Worm (Caenorhabditis elegans): ENCODE measurements around the gene fut-2.

The fut-2 gene

ce11 chrV:6541875-6542274 lies 33.8 kb downstream of the fut-2 start (continued):
- TF ChIP-seq F10B5.3 (tag; optimal IDR thresholded peaks at IDR 0.05) (no peak), madf-9 (GFP tag; conservative IDR thresholded peaks at IDR 0.05) (no peak), Y75B8A.6 (GFP tag; IDR thresholded peaks at IDR 0.05) (no peak), lin-1 (GFP tag; IDR thresholded peaks at IDR 0.05) (no peak)

ce11 chrV:6538323-6538722 lies 37.4 kb downstream of the fut-2 start:
- TF ChIP-seq daf-12 (tag; optimal IDR thresholded peaks at IDR 0.05) (no peak), zfp-2 (tag; optimal IDR thresholded peaks at IDR 0.05) (no peak), fkh-10 (GFP tag; optimal IDR thresholded peaks at IDR 0.05) (no peak), T26A8.4 (GFP tag; IDR thresholded peaks at IDR 0.05) (no peak), ceh-32 (tag; optimal IDR thresholded peaks at IDR 0.05; ENCODE audit: poor library complexity) (no peak), mep-1 (tag; optimal IDR thresholded peaks at IDR 0.05) (peak; percentile 6), nhr-41 (GFP tag; IDR thresholded peaks at IDR 0.05) (no peak), daf-8 (GFP tag; IDR thresholded peaks at IDR 0.05) (no peak), zag-1 (tag; optimal IDR thresholded peaks at IDR 0.05) (no peak), lin-1 (GFP tag; IDR thresholded peaks at IDR 0.05) (no peak), php-3 (GFP tag; IDR thresholded peaks at IDR 0.05) (no peak), dmd-9 (GFP tag; IDR thresholded peaks at IDR 0.05) (no peak), aly-2 (tag; optimal IDR thresholded peaks at IDR 0.05) (no peak), spr-1 (tag; optimal IDR thresholded peaks at IDR 0.05) (no peak), ctbp-1 (GFP tag; IDR thresholded peaks at IDR 0.05) (no peak), zip-11 (GFP tag; IDR thresholded peaks at IDR 0.05) (no peak), T20F7.1 (GFP tag; optimal IDR thresholded peaks at IDR 0.05) (no peak), nhr-11 (tag; optimal IDR thresholded peaks at IDR 0.05) (peak; percentile 21), spr-3 (GFP tag; optimal IDR thresholded peaks at IDR 0.05) (no peak), nhr-77 (tag; optimal IDR thresholded peaks at IDR 0.05) (no peak), nhr-237 (tag; optimal IDR thresholded peaks at IDR 0.05) (no peak), vab-7 (GFP tag; IDR thresholded peaks at IDR 0.05) (no peak), gei-8 (GFP tag; optimal IDR thresholded peaks at IDR 0.05) (no peak), pqm-1 (tag; optimal IDR thresholded peaks at IDR 0.05) (no peak), mxl-3 (GFP tag; optimal IDR thresholded peaks at IDR 0.05) (peak; percentile 57), Y75B8A.6 (GFP tag; IDR thresholded peaks at IDR 0.05) (no peak), unc-62 (GFP tag; optimal IDR thresholded peaks at IDR 0.05 in 1 of 2) (peak in 1 of 2 experiments; percentile 89), unc-62 (tag; optimal IDR thresholded peaks at IDR 0.05) (no peak), sdz-12 (GFP tag; optimal IDR thresholded peaks at IDR 0.05) (no peak), daf-16 (GFP tag; optimal IDR thresholded peaks at IDR 0.05) (no peak), daf-16 (tag; optimal IDR thresholded peaks at IDR 0.05) (peak; percentile 28), rbr-2 (tag; optimal IDR thresholded peaks at IDR 0.05) (peak; percentile 51), zfp-3 (GFP tag; conservative IDR thresholded peaks at IDR 0.05) (no peak), hlh-11 (tag; optimal IDR thresholded peaks at IDR 0.05) (peak; percentile 3), lin-15B (tag; optimal IDR thresholded peaks at IDR 0.05) (no peak), hmg-1.1 (GFP tag; IDR thresholded peaks at IDR 0.05) (peak; percentile 44; the same call in 1 of the 2 replicates), Y48G9A.11 (GFP tag; IDR thresholded peaks at IDR 0.05) (no peak), nhr-111 (GFP tag; optimal IDR thresholded peaks at IDR 0.05) (no peak), egl-43 (GFP tag; IDR thresholded peaks at IDR 0.05) (0 out of 2 replicates have a peak, but pooled peaks have one; percentile 58), lin-39 (tag; optimal IDR thresholded peaks at IDR 0.05) (no peak), dpl-1 (GFP tag; optimal IDR thresholded peaks at IDR 0.05) (no peak), F37D6.2 (tag; optimal IDR thresholded peaks at IDR 0.05) (peak; percentile 10), madf-9 (GFP tag; conservative IDR thresholded peaks at IDR 0.05) (no peak), lin-38 (GFP tag; IDR thresholded peaks at IDR 0.05) (no peak), dmd-6 (GFP tag; IDR thresholded peaks at IDR 0.05) (no peak), ces-1 (GFP tag; optimal IDR thresholded peaks at IDR 0.05) (no peak)

Measured in whole organism, L4 larva.